Fruit fly (Drosophila melanogaster) whole organism, prepupa: Measurements from ENCODE around the gene CG1635.

Experiments
- Blimp-1 ChIP-seq: fragments of 200-800 bp; sonication (Bioruptor generic); optimal IDR thresholded peaks from 3 replicates; lab custom pipeline; 2017; ENCODE audit warnings: missing biosample characterization, missing genetic modification characterization, mild to moderate bottlenecking, moderate library complexity, missing genetic modification reagents
- CG10631 ChIP-seq: fragments of 200-800 bp; sonication (Bioruptor generic); optimal IDR thresholded peaks from 2 replicates; lab custom pipeline; 2016; ENCODE audit warnings: missing biosample characterization, missing genetic modification characterization
- CG11294 ChIP-seq: fragments of 200-800 bp; sonication (Bioruptor generic); IDR thresholded peaks from 2 replicates; pipeline ENCODE4 v1.3.6; 2022; ENCODE audit warnings: missing biosample characterization, missing genetic modification characterization
- CG15336 ChIP-seq: fragments of 200-800 bp; sonication (Bioruptor generic); IDR thresholded peaks from 2 replicates; pipeline ENCODE4 v1.3.6; 2022; ENCODE audit warnings: missing biosample characterization, missing genetic modification characterization
- CG1621 ChIP-seq: fragments of 200-800 bp; sonication (Bioruptor generic); optimal IDR thresholded peaks from 3 replicates; lab custom pipeline; 2018; ENCODE audit warnings: missing biosample characterization, mild to moderate bottlenecking, missing genetic modification characterization
- CG16779 ChIP-seq: fragments of 200-800 bp; sonication (Bioruptor generic); optimal IDR thresholded peaks from 3 replicates; lab custom pipeline; 2017; ENCODE audit warnings: missing biosample characterization, mild to moderate bottlenecking, missing genetic modification characterization
- CG31627 ChIP-seq: fragments of 200-800 bp; sonication (Bioruptor generic); optimal IDR thresholded peaks from 3 replicates; lab custom pipeline; 2016; ENCODE audit warnings: missing biosample characterization, missing genetic modification characterization
- CG34406 ChIP-seq: fragments of 200-800 bp; sonication (Bioruptor generic); optimal IDR thresholded peaks from 3 replicates; lab custom pipeline; 2016; ENCODE audit warnings: missing biosample characterization, missing genetic modification characterization
- CG6163 ChIP-seq: fragments of 200-800 bp; sonication (Bioruptor generic); IDR thresholded peaks from 3 replicates; pipeline ENCODE4 v1.3.6; 2022; ENCODE audit warnings: missing biosample characterization, missing genetic modification characterization
- CG6792 ChIP-seq: fragments of 200-800 bp; sonication (Bioruptor generic); optimal IDR thresholded peaks from 3 replicates; lab custom pipeline; 2016; ENCODE audit warnings: missing biosample characterization, missing genetic modification characterization
- CG6808 ChIP-seq: fragments of 200-800 bp; sonication (Bioruptor generic); optimal IDR thresholded peaks from 3 replicates; lab custom pipeline; 2017; ENCODE audit warnings: missing biosample characterization, missing genetic modification characterization, mild to moderate bottlenecking, moderate library complexity, missing genetic modification reagents
- CG6854 ChIP-seq: fragments of 200-800 bp; sonication (Bioruptor generic); optimal IDR thresholded peaks from 2 replicates; lab custom pipeline; 2017; ENCODE audit warnings: missing biosample characterization, mild to moderate bottlenecking, missing genetic modification characterization
- CG7368 ChIP-seq: fragments of 200-800 bp; sonication (Bioruptor generic); optimal IDR thresholded peaks from 3 replicates; lab custom pipeline; 2016; ENCODE audit warnings: missing biosample characterization, missing genetic modification characterization
- CG8632 ChIP-seq: fragments of 200-800 bp; sonication (Bioruptor generic); optimal IDR thresholded peaks from 3 replicates; lab custom pipeline; 2016; ENCODE audit warnings: missing biosample characterization, missing genetic modification characterization
- Eip75B ChIP-seq: fragments of 200-800 bp; sonication (Bioruptor generic); optimal IDR thresholded peaks from 3 replicates; lab custom pipeline; 2016; ENCODE audit warnings: missing biosample characterization, missing genetic modification characterization
- Gug ChIP-seq: fragments of 200-800 bp; sonication (Bioruptor generic); IDR thresholded peaks from 2 replicates; pipeline ENCODE4 v1.3.6; 2022; ENCODE audit warnings: missing biosample characterization, missing genetic modification characterization
- Hr38 ChIP-seq: sonication (Bioruptor generic); optimal IDR thresholded peaks from 2 replicates; lab custom pipeline; 2016; ENCODE audit warnings: missing biosample characterization, missing genetic modification characterization
- Hr39 ChIP-seq: fragments of 200-800 bp; sonication (Bioruptor generic); optimal IDR thresholded peaks from 2 replicates; lab custom pipeline; 2016; ENCODE audit warnings: missing biosample characterization, missing genetic modification characterization
- Hr4 ChIP-seq: fragments of 200-800 bp; sonication (Bioruptor generic); optimal IDR thresholded peaks from 3 replicates; lab custom pipeline; 2016; ENCODE audit warnings: missing biosample characterization, missing genetic modification characterization
- Lpt ChIP-seq: fragments of 200-800 bp; sonication (Bioruptor generic); optimal IDR thresholded peaks from 3 replicates; lab custom pipeline; 2016; ENCODE audit warnings: missing biosample characterization, missing genetic modification characterization
- OdsH ChIP-seq: fragments of 200-800 bp; sonication (Bioruptor generic); optimal IDR thresholded peaks from 3 replicates; lab custom pipeline; 2016; ENCODE audit warnings: missing biosample characterization, missing genetic modification characterization
- Sox102F ChIP-seq: fragments of 200-800 bp; sonication (Bioruptor generic); optimal IDR thresholded peaks from 2 replicates; lab custom pipeline; 2016; ENCODE audit warnings: missing biosample characterization, mild to moderate bottlenecking, missing genetic modification characterization
- Sox14 ChIP-seq: fragments of 200-800 bp; sonication (Bioruptor generic); optimal IDR thresholded peaks from 3 replicates; lab custom pipeline; 2016; ENCODE audit warnings: missing biosample characterization, missing genetic modification characterization
- cyc ChIP-seq: fragments of 200-800 bp; sonication (Bioruptor generic); optimal IDR thresholded peaks from 3 replicates; lab custom pipeline; 2016; ENCODE audit warnings: missing biosample characterization, missing genetic modification characterization
- dsx ChIP-seq: fragments of 200-800 bp; optimal IDR thresholded peaks from 3 replicates; lab custom pipeline; 2019; ENCODE audit warnings: missing biosample characterization, mild to moderate bottlenecking, missing genetic modification characterization, moderate library complexity; ENCODE audit not compliant: poor library complexity, severe bottlenecking
- eg ChIP-seq: fragments of 200-800 bp; sonication (Bioruptor generic); IDR thresholded peaks from 3 replicates; pipeline ENCODE4 v1.3.6; 2022; ENCODE audit warnings: missing biosample characterization, missing genetic modification characterization
- fd59A ChIP-seq: fragments of 200-800 bp; sonication (Bioruptor generic); optimal IDR thresholded peaks from 2 replicates; lab custom pipeline; 2017; ENCODE audit warnings: missing biosample characterization, mild to moderate bottlenecking, missing genetic modification characterization, missing genetic modification reagents
- fd85E ChIP-seq: fragments of 200-800 bp; sonication (Bioruptor generic); optimal IDR thresholded peaks from 3 replicates; lab custom pipeline; 2016; ENCODE audit warnings: missing biosample characterization, missing genetic modification characterization
- fkh ChIP-seq: fragments of 200-800 bp; sonication (Bioruptor generic); optimal IDR thresholded peaks from 3 replicates; lab custom pipeline; 2017; ENCODE audit warnings: missing biosample characterization, mild to moderate bottlenecking, missing genetic modification characterization, moderate library complexity
- lz ChIP-seq: fragments of 200-800 bp; sonication (Bioruptor generic); optimal IDR thresholded peaks from 3 replicates; lab custom pipeline; 2016; ENCODE audit warnings: missing biosample characterization, missing genetic modification characterization
- salr ChIP-seq, 2 experiments: fragments of 200-800 bp; sonication (Bioruptor generic); optimal IDR thresholded peaks; 3 replicates each; lab custom pipeline; 2016 to 2018; ENCODE audit warnings: missing biosample characterization in 2 of 2, missing genetic modification characterization in 2 of 2, mild to moderate bottlenecking in 1 of 2
- ss ChIP-seq, 2 experiments: fragments of 200-800 bp; sonication (Bioruptor generic); optimal IDR thresholded peaks; 2 replicates in 1 of 2; 3 replicates in 1 of 2; lab custom pipeline; 2017 to 2018; ENCODE audit warnings: mild to moderate bottlenecking in 2 of 2, missing biosample characterization in 2 of 2, missing genetic modification characterization in 2 of 2, moderate library complexity in 1 of 2
- svp ChIP-seq: fragments of 200-800 bp; sonication (Bioruptor generic); peaks from one replicate; lab custom pipeline; 2016; ENCODE audit warnings: missing biosample characterization, missing genetic modification characterization
- topi ChIP-seq: fragments of 200-800 bp; sonication (Bioruptor generic); optimal IDR thresholded peaks from 3 replicates; lab custom pipeline; 2016; ENCODE audit warnings: missing biosample characterization, missing genetic modification characterization

The CG1635 gene

dm6 chr3R:31616001-31616400, 27.5 kb downstream of the CG1635 start, which contains the start of the genes Mnat9 and CG1792 (continued):
- TF ChIP-seq CG7368 (GFP tag; lab: Kevin White, UChicago): peak; percentile 99
- peak; percentile 90 to 95 for TF ChIP-seq ss (GFP tag; optimal IDR thresholded peaks at IDR 0.05; lab: Kevin White, UChicago)
- peak; percentile 98 to 99 for TF ChIP-seq salr (GFP tag; optimal IDR thresholded peaks at IDR 0.05; lab: Kevin White, UChicago)
- peak; percentile 99 for TF ChIP-seq Hr4 (GFP tag; lab: Kevin White, UChicago)
- peak; percentile 89 for TF ChIP-seq Blimp-1
- peak; percentile 99 for TF ChIP-seq Hr39 (GFP tag; lab: Kevin White, UChicago)
- peak; percentile 95 for TF ChIP-seq fkh (GFP tag; lab: Kevin White, UChicago)
- TF ChIP-seq CG6163 (GFP tag; lab: Robert Waterston, UW): peak; percentile 100
- TF ChIP-seq eg: peak; percentile 100
- TF ChIP-seq Hr38: peak; percentile 96
- peak; percentile 91 for TF ChIP-seq fd85E (GFP tag; lab: Kevin White, UChicago)
- peak; percentile 99 for TF ChIP-seq CG34406
- TF ChIP-seq CG8632 (GFP tag; lab: Kevin White, UChicago): peak; percentile 98
- peak; percentile 99 for TF ChIP-seq lz
- TF ChIP-seq CG16779 (tag; lab: Kevin White, UChicago): peak; percentile 92
- TF ChIP-seq fd59A (GFP tag; lab: Kevin White, UChicago): peak; percentile 95
- TF ChIP-seq CG1621 (tag; lab: Kevin White, UChicago): peak; percentile 98
- peak; percentile 99 for TF ChIP-seq CG11294
- peak; percentile 99 for TF ChIP-seq Gug (GFP tag; lab: Robert Waterston, UW)
- TF ChIP-seq Lpt (GFP tag; lab: Kevin White, UChicago): peak; percentile 99
- TF ChIP-seq Eip75B (GFP tag; lab: Kevin White, UChicago): peak; percentile 99
- TF ChIP-seq OdsH (GFP tag; lab: Kevin White, UChicago): peak; percentile 100
- peak; percentile 92 for TF ChIP-seq CG6808
- peak; percentile 99 for TF ChIP-seq CG10631
- TF ChIP-seq CG6854 (GFP tag; lab: Kevin White, UChicago): peak; percentile 94
- TF ChIP-seq CG15336 (GFP tag; lab: Robert Waterston, UW): peak; percentile 98
- peak; percentile 99 for TF ChIP-seq topi (GFP tag; lab: Kevin White, UChicago)
- TF ChIP-seq Sox14 (GFP tag; lab: Kevin White, UChicago): peak; percentile 100

dm6 chr3R:31617801-31618200, 29.3 kb downstream of the CG1635 start, which contains the start of gene pasha:
Gene pasha (plus strand): TSS chr3R:31617977.
- TF ChIP-seq dsx (peak; percentile 13), fkh (GFP tag; lab: Kevin White, UChicago) (peak; percentile 44), CG6792 (no peak)
- TF ChIP-seq, all 60 proteins: peak for 2

dm6 chr3R:31621814-31622213, 33.3 kb downstream of the CG1635 start, which contains the start of gene kek6:
Gene kek6 (plus strand): TSS chr3R:31622136.
- TF ChIP-seq CG31627 (GFP tag; lab: Kevin White, UChicago): no peak
- no peak for TF ChIP-seq svp (GFP tag; lab: Kevin White, UChicago)
- TF ChIP-seq CG6163 (GFP tag; lab: Robert Waterston, UW): no peak
- no peak for TF ChIP-seq fd59A (GFP tag; lab: Kevin White, UChicago)
- no peak for TF ChIP-seq Eip75B (GFP tag; lab: Kevin White, UChicago)
- TF ChIP-seq CG34406: no peak
- no peak for TF ChIP-seq CG7368 (GFP tag; lab: Kevin White, UChicago)
- no peak for TF ChIP-seq Hr38
- TF ChIP-seq, all 60 proteins: peak for 0

- TF ChIP-seq lz: no peak
- no peak for TF ChIP-seq Sox102F (GFP tag; lab: Kevin White, UChicago)
- TF ChIP-seq cyc (GFP tag; lab: Kevin White, UChicago): no peak
- no peak for TF ChIP-seq CG8632 (GFP tag; lab: Kevin White, UChicago)
- no peak for TF ChIP-seq Hr38
Measured at dm6 chr3R:31622648-31623047, 34.2 kb downstream of the CG1635 start.
